Worm (Caenorhabditis elegans): Measurements from ENCODE around the gene ugt-37.

ugt-37 gene

DNA sequence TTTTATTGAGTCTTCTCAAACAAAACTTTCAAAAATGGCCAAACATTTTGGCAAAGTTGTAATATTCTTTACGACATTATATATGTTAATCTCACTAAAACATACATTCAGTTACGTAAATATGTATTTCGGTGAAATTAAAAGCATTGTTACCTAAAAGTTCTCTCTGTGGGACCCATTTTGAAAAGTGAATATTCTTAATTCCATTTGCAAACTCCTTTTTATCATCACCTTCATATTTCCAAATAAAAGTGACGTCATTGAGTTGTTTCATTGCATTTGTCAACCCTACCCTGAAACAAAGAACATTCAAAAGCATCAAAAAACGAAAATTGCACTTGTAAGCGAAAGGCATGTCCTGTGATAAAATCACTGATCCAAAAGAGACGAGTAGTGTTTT lies 4.8 kb downstream of the ugt-37 start:
- peak; percentile 24 for TF ChIP-seq sma-9 (GFP tag; optimal IDR thresholded peaks at IDR 0.05)
- TF ChIP-seq sma-9 (tag; optimal IDR thresholded peaks at IDR 0.05) = no peak
- TF ChIP-seq zag-1 (tag; optimal IDR thresholded peaks at IDR 0.05) = no peak

DNA sequence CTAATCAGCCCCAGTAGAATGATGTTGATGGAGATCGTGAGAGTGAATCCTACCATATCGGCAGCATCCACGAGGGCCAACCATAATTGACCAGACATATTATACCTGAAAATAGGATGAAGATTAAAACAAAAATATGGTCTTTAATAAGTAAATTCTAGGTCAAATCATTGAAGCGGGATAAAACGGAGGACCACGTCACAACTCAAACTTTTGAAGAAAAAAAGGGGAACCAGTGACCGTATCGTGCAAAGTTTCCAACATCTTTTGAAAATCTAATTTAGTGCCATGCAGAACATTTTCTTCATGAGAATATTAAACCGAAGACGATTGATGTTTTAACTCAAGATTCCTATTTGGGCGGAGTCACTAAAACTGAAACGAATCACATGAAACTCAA lies 6.8 kb downstream of the ugt-37 start, which contains the start of gene str-112:
Gene str-112, minus strand, starts transcription at position 101 of the 400 bp plus-strand sequence.
- TF ChIP-seq crh-2 (tag; optimal IDR thresholded peaks at IDR 0.05) (no peak), C34F6.9 (tag; optimal IDR thresholded peaks at IDR 0.05) (no peak), elt-3 (tag; optimal IDR thresholded peaks at IDR 0.05) (no peak), nhr-6 (tag; optimal IDR thresholded peaks at IDR 0.05) (no peak), fos-1 (tag; optimal IDR thresholded peaks at IDR 0.05) (no peak), egl-27 (tag; optimal IDR thresholded peaks at IDR 0.05) (no peak), nhr-21 (tag; optimal IDR thresholded peaks at IDR 0.05) (no peak), nhr-10 (tag; optimal IDR thresholded peaks at IDR 0.05) (no peak), ztf-4 (tag; optimal IDR thresholded peaks at IDR 0.05) (no peak), lsy-2 (tag; optimal IDR thresholded peaks at IDR 0.05) (no peak), aly-2 (tag; optimal IDR thresholded peaks at IDR 0.05) (no peak), nhr-129 (tag; optimal IDR thresholded peaks at IDR 0.05) (no peak), lin-13 (GFP tag; optimal IDR thresholded peaks at IDR 0.05) (no peak), sma-3 (GFP tag; optimal IDR thresholded peaks at IDR 0.05) (no peak)

DNA sequence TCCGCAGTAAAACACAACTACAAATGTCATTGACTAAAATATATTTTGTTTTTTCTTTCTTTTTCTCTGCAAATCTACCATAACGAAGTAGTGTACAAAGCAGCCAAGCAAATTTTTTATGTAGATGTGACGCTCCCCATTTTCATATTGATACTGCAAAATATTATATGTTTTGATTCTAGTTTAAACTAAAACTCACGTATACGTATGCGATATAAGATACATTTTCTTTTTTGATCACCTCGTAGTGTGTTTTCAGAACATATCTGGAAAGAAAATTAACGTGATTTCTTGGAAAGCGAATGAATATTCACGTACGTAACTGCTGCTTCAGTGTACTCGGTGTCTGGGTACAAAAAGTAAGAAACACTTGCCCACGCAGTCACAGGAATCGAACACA lies 8.3 kb downstream of the ugt-37 start:
- TF ChIP-seq lin-39 (tag; optimal IDR thresholded peaks at IDR 0.05) (no peak), unc-55 (GFP tag; optimal IDR thresholded peaks at IDR 0.05) (no peak), unc-62 (GFP tag; optimal IDR thresholded peaks at IDR 0.05) (no peak), elt-1 (tag; optimal IDR thresholded peaks at IDR 0.05) (no peak)

DNA sequence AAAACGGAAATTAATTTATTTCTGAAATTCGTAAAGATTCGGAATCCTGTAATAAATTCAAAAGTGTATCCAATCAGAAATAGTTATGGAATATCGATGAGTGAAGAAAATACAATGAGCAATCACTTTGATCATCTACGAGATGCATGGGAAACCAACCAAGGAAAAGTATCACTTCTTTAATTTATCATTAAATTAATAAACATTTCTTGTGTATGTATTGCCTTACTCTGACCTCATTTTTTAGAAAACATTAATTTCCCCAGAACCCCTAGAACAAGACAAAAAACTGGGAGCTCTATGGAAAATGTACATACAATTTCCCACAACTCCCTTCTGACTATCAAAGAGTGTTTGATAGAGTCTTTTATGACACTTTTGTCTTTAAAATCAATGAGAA lies 11.2 kb downstream of the ugt-37 start, which contains the start of gene F10D2.16:
Gene F10D2.16, plus strand, starts transcription at position 301 of the 400 bp plus-strand sequence.
- TF ChIP-seq mdl-1 (tag; optimal IDR thresholded peaks at IDR 0.05) = no peak

DNA sequence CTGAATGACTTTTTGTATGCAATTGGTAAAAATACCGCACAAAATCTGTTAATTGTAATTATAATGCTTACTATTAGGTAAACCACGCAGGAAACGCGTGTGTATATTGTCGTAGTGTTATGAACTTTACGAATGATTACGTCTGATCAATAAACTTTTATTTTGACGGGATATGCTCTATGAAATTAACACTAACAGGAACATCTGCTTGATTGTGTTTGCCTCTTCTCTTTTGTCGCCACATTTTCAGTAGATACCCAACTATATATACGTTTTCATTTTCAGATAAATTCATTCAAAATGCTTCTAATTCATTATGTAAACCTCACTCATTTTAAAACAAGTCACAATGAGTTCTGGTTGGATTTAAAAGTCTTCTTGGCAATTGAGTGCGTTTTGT lies 12.9 kb downstream of the ugt-37 start, which contains the start of gene sre-10:
Gene sre-10, plus strand, starts transcription at position 301 of the 400 bp plus-strand sequence.
- TF ChIP-seq nhr-25 (tag; optimal IDR thresholded peaks at IDR 0.05) (no peak), lin-13 (GFP tag; optimal IDR thresholded peaks at IDR 0.05) (no peak), zag-1 (tag; optimal IDR thresholded peaks at IDR 0.05) (no peak), nhr-129 (tag; optimal IDR thresholded peaks at IDR 0.05) (no peak), mbf-1 (tag; optimal IDR thresholded peaks at IDR 0.05) (no peak), unc-55 (GFP tag; optimal IDR thresholded peaks at IDR 0.05) (no peak), fos-1 (tag; optimal IDR thresholded peaks at IDR 0.05) (no peak), skn-1 (tag; optimal IDR thresholded peaks at IDR 0.05) (no peak), gmeb-1 (tag; optimal IDR thresholded peaks at IDR 0.05) (no peak), snpc-4 (tag; optimal IDR thresholded peaks at IDR 0.05) (no peak), egl-27 (tag; optimal IDR thresholded peaks at IDR 0.05) (no peak), lin-39 (tag; optimal IDR thresholded peaks at IDR 0.05) (no peak)

DNA sequence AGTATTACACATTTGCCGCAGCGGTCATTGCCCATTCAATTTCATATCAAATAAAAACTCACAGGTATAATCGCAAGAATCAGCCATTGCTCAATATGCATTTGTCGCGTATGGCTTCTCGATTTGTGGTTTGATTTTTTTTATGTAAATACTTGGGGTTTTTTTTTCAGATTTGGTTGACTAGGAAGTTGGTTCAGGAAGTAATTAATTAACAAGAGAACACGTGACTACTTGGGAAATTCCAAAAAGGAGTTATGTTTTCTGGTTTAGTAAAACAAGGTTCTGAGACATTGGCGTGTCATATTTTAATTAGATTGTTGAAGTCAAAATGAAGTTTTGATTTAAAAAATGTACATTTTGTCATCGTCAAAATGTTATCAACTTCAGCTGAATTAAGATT lies 14.1 kb downstream of the ugt-37 start, which contains the start of gene srx-36:
Gene srx-36, minus strand, starts transcription at position 101 of the 400 bp plus-strand sequence.
- no peak for TF ChIP-seq Y55F3AM.14 (GFP tag; optimal IDR thresholded peaks at IDR 0.05)
- no peak for TF ChIP-seq lin-13 (GFP tag; optimal IDR thresholded peaks at IDR 0.05)
- no peak for TF ChIP-seq aly-2 (tag; optimal IDR thresholded peaks at IDR 0.05)
- no peak for TF ChIP-seq elt-3 (tag; optimal IDR thresholded peaks at IDR 0.05)
- TF ChIP-seq unc-62 (GFP tag; optimal IDR thresholded peaks at IDR 0.05) = no peak
- TF ChIP-seq mdl-1 (tag; optimal IDR thresholded peaks at IDR 0.05) = no peak
- no peak for TF ChIP-seq ztf-4 (tag; optimal IDR thresholded peaks at IDR 0.05)

DNA sequence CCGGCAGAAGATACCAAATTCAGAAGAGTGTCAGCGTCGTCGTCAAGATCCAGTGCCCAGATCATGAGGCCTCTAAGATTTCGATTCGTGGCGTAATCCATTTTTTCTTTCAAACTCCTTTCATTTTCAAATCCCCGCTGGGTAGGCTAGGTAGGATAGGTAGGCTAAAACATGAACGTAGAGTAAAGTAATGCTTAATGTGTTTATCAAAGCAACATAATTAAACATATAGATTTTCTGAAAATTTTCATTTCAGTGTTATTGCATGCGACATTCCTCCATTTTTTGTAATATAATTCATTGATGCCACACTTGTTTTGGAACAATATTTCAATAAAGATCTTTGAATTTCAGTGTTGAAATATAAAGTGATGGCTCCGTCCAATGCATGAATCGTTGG lies 15.7 kb downstream of the ugt-37 start, which contains the start of gene T01C4.8:
Gene T01C4.8, minus strand, starts transcription at position 101 of the 400 bp plus-strand sequence.
- no peak for TF ChIP-seq sem-4 (tag; optimal IDR thresholded peaks at IDR 0.05)

DNA sequence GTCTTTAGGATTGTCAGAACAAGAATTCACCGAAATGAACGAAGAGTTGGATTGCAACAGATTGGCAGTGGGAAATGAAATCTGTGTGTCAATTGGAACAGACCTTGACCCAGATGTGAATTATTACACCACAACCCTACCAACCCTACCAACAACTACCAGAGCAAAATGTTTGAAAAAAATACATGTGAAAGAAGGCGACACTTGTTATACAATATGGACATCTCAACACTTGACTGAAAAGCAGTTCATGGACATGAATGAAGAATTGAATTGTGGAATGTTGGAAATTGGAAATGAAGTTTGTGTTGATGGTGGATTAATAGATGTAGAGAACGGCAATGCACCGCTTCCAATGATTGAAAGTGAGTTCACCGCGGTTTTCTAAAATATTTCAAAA lies 21.1 kb downstream of the ugt-37 start:
- TF ChIP-seq nhr-23 (tag; optimal IDR thresholded peaks at IDR 0.05) (no peak), mab-5 (tag; optimal IDR thresholded peaks at IDR 0.05) (no peak), alr-1 (tag; optimal IDR thresholded peaks at IDR 0.05) (no peak), ztf-11 (tag; optimal IDR thresholded peaks at IDR 0.05) (no peak), mbf-1 (tag; optimal IDR thresholded peaks at IDR 0.05) (no peak), ztf-4 (tag; optimal IDR thresholded peaks at IDR 0.05) (no peak), ceh-16 (tag; optimal IDR thresholded peaks at IDR 0.05) (no peak), unc-55 (GFP tag; optimal IDR thresholded peaks at IDR 0.05) (no peak), F13H6.1 (tag; optimal IDR thresholded peaks at IDR 0.05) (no peak), sma-9 (GFP tag; optimal IDR thresholded peaks at IDR 0.05) (no peak), sma-9 (tag; optimal IDR thresholded peaks at IDR 0.05) (no peak)

Measured in whole organism, L2 larva.